Fruit fly (Drosophila melanogaster) whole organism, embryonic: ENCODE data around the gene CG17169.

Experiments
- Atf3 ChIP-seq: fragments of 200-800 bp; sonication (Bioruptor generic); optimal IDR thresholded peaks from 3 replicates; lab custom pipeline; 2016; ENCODE audit warnings: missing biosample characterization, missing genetic modification characterization
- B-H2 ChIP-seq: fragments of 200-800 bp; sonication (Bioruptor generic); optimal IDR thresholded peaks from 2 replicates; lab custom pipeline; 2018; ENCODE audit warnings: missing biosample characterization, mild to moderate bottlenecking, missing genetic modification characterization
- Blimp-1 ChIP-seq: fragments of 200-800 bp; sonication (Bioruptor generic); optimal IDR thresholded peaks from 3 replicates; lab custom pipeline; 2018; ENCODE audit warnings: missing biosample characterization, missing genetic modification characterization, mild to moderate bottlenecking, moderate library complexity, missing genetic modification reagents
- CG10209 ChIP-seq: fragments of 200-800 bp; sonication (Bioruptor generic); optimal IDR thresholded peaks from 3 replicates; lab custom pipeline; 2017; ENCODE audit warnings: missing biosample characterization, mild to moderate bottlenecking, missing genetic modification characterization, missing genetic modification reagents
- CG1024 ChIP-seq: fragments of 200-800 bp; sonication (Bioruptor generic); IDR thresholded peaks from 2 replicates; pipeline ENCODE4 v1.3.6; 2022; ENCODE audit warnings: missing biosample characterization, missing genetic modification characterization
- CG10267 ChIP-seq: fragments of 200-800 bp; sonication (Bioruptor generic); optimal IDR thresholded peaks from 2 replicates; lab custom pipeline; 2018; ENCODE audit warnings: missing biosample characterization, mild to moderate bottlenecking, missing genetic modification characterization, moderate library complexity
- CG11723 ChIP-seq: fragments of 200-800 bp; sonication (Bioruptor generic); optimal IDR thresholded peaks from 2 replicates; lab custom pipeline; 2017; ENCODE audit warnings: missing biosample characterization, mild to moderate bottlenecking, missing genetic modification characterization
- CG1233 ChIP-seq: fragments of 200-800 bp; sonication (Bioruptor generic); optimal IDR thresholded peaks from 4 replicates; lab custom pipeline; 2018; ENCODE audit warnings: missing biosample characterization, mild to moderate bottlenecking, missing genetic modification characterization
- CG13894 ChIP-seq: fragments of 200-800 bp; sonication (Bioruptor generic); optimal IDR thresholded peaks from 3 replicates; lab custom pipeline; 2018; ENCODE audit warnings: missing biosample characterization, mild to moderate bottlenecking, missing genetic modification characterization, moderate library complexity
- CG14441 ChIP-seq: fragments of 200-800 bp; sonication (Bioruptor generic); IDR thresholded peaks from 2 replicates; pipeline ENCODE4 v1.3.6; 2022; ENCODE audit warnings: missing biosample characterization, missing genetic modification characterization
- CG14667 ChIP-seq: fragments of 200-800 bp; sonication (Bioruptor generic); IDR thresholded peaks from 2 replicates; pipeline ENCODE4 v1.3.6; 2022; ENCODE audit warnings: missing biosample characterization, missing genetic modification characterization
- CG1647 ChIP-seq: fragments of 200-800 bp; sonication (Bioruptor generic); optimal IDR thresholded peaks from 3 replicates; lab custom pipeline; 2016; ENCODE audit warnings: missing biosample characterization, missing genetic modification characterization
- CG16863 ChIP-seq: fragments of 200-800 bp; sonication (Bioruptor generic); optimal IDR thresholded peaks from 3 replicates; lab custom pipeline; 2016; ENCODE audit warnings: missing biosample characterization, missing genetic modification characterization
- CG17359 ChIP-seq: fragments of 200-800 bp; sonication (Bioruptor generic); optimal IDR thresholded peaks from 3 replicates; lab custom pipeline; 2018; ENCODE audit warnings: missing biosample characterization, mild to moderate bottlenecking, missing genetic modification characterization, moderate library complexity
- CG17802 ChIP-seq: fragments of 200-800 bp; sonication (Bioruptor generic); optimal IDR thresholded peaks from 2 replicates; lab custom pipeline; 2018; ENCODE audit warnings: missing biosample characterization, mild to moderate bottlenecking, missing genetic modification characterization, moderate library complexity
- CG18262 ChIP-seq: fragments of 200-800 bp; optimal IDR thresholded peaks from 3 replicates; lab custom pipeline; 2019; ENCODE audit warnings: missing biosample characterization, mild to moderate bottlenecking, missing genetic modification characterization, moderate library complexity
- CG18599 ChIP-seq: fragments of 200-800 bp; sonication (Bioruptor generic); optimal IDR thresholded peaks from 3 replicates; lab custom pipeline; 2017; ENCODE audit warnings: missing biosample characterization, missing genetic modification characterization, mild to moderate bottlenecking, moderate library complexity, missing genetic modification reagents
- CG3407 ChIP-seq: fragments of 200-800 bp; sonication (Bioruptor generic); optimal IDR thresholded peaks from 2 replicates; lab custom pipeline; 2018; ENCODE audit warnings: missing biosample characterization, mild to moderate bottlenecking, missing genetic modification characterization
- CG3995 ChIP-seq: fragments of 200-800 bp; sonication (Bioruptor generic); optimal IDR thresholded peaks from 3 replicates; lab custom pipeline; 2016; ENCODE audit warnings: missing biosample characterization, missing genetic modification characterization
- CG4617 ChIP-seq: fragments of 200-800 bp; sonication (Bioruptor generic); optimal IDR thresholded peaks from 3 replicates; lab custom pipeline; 2016; ENCODE audit warnings: missing biosample characterization, missing genetic modification characterization, borderline replicate concordance
- CG5180 ChIP-seq: fragments of 200-800 bp; sonication (Bioruptor generic); optimal IDR thresholded peaks from 3 replicates; lab custom pipeline; 2017; ENCODE audit warnings: missing biosample characterization, missing genetic modification characterization, mild to moderate bottlenecking, moderate library complexity, missing genetic modification reagents
- CG6254 ChIP-seq: fragments of 200-800 bp; sonication (Bioruptor generic); optimal IDR thresholded peaks from 3 replicates; lab custom pipeline; 2017; ENCODE audit warnings: mild to moderate bottlenecking, missing biosample characterization, missing genetic modification reagents, missing genetic modification characterization
- CG6683 ChIP-seq: fragments of 200-800 bp; sonication (Bioruptor generic); optimal IDR thresholded peaks from 2 replicates; lab custom pipeline; 2017; ENCODE audit warnings: missing biosample characterization, mild to moderate bottlenecking, missing genetic modification characterization, missing genetic modification reagents
- CG8281 ChIP-seq: fragments of 200-800 bp; sonication (Bioruptor generic); optimal IDR thresholded peaks from 2 replicates; lab custom pipeline; 2018; ENCODE audit warnings: missing biosample characterization, mild to moderate bottlenecking, missing genetic modification characterization, moderate library complexity
- CG9797 ChIP-seq: fragments of 200-800 bp; sonication (Bioruptor generic); optimal IDR thresholded peaks from 3 replicates; lab custom pipeline; 2018; ENCODE audit warnings: missing biosample characterization, mild to moderate bottlenecking, missing genetic modification characterization
- Chrac-16 ChIP-seq: fragments of 200-800 bp; sonication (Bioruptor generic); optimal IDR thresholded peaks from 3 replicates; lab custom pipeline; 2016; ENCODE audit warnings: missing biosample characterization, missing genetic modification characterization
- Dad ChIP-seq: fragments of 200-800 bp; sonication (Bioruptor generic); optimal IDR thresholded peaks from 3 replicates; lab custom pipeline; 2016; ENCODE audit warnings: missing biosample characterization, missing genetic modification characterization
- Dll ChIP-seq: fragments of 200-800 bp; sonication (Bioruptor generic); IDR thresholded peaks from 4 replicates; pipeline ENCODE4 v1.3.6; 2022; ENCODE audit warnings: missing biosample characterization, missing genetic modification characterization; ENCODE audit not compliant: partially characterized antibody
- HLH54F ChIP-seq: fragments of 200-800 bp; sonication (Bioruptor generic); optimal IDR thresholded peaks from 3 replicates; lab custom pipeline; 2016; ENCODE audit warnings: missing biosample characterization, missing genetic modification characterization
- Mad ChIP-seq: fragments of 200-800 bp; sonication (Bioruptor generic); optimal IDR thresholded peaks from 2 replicates; lab custom pipeline; 2016; ENCODE audit warnings: missing biosample characterization, missing genetic modification characterization
- Nf-YC ChIP-seq: fragments of 200-800 bp; optimal IDR thresholded peaks from 3 replicates; lab custom pipeline; 2019; ENCODE audit warnings: missing biosample characterization, mild to moderate bottlenecking, missing genetic modification characterization, moderate library complexity
- Taf1 ChIP-seq: fragments of 200-800 bp; sonication (Bioruptor generic); IDR thresholded peaks from 2 replicates; pipeline ENCODE4 v1.3.6; 2022; ENCODE audit warnings: missing biosample characterization, missing genetic modification characterization
- Usf ChIP-seq: fragments of 200-800 bp; sonication (Bioruptor generic); optimal IDR thresholded peaks from 2 replicates; lab custom pipeline; 2017; ENCODE audit warnings: missing genotype, missing biosample characterization, missing genetic modification characterization
- ase ChIP-seq: fragments of 200-800 bp; sonication (Bioruptor generic); IDR thresholded peaks from 3 replicates; pipeline ENCODE4 v1.3.6; 2022; ENCODE audit warnings: missing biosample characterization, missing genetic modification characterization
- az2 ChIP-seq: fragments of 200-800 bp; sonication (Bioruptor generic); optimal IDR thresholded peaks from 3 replicates; lab custom pipeline; 2016; ENCODE audit warnings: missing biosample characterization, missing genetic modification characterization
- dm ChIP-seq: fragments of 200-800 bp; sonication (Bioruptor generic); optimal IDR thresholded peaks from 3 replicates; lab custom pipeline; 2016; ENCODE audit warnings: missing biosample characterization, missing genetic modification characterization
- fd102C ChIP-seq: fragments of 200-800 bp; sonication (Bioruptor generic); optimal IDR thresholded peaks from 2 replicates; lab custom pipeline; 2018; ENCODE audit warnings: missing biosample characterization, mild to moderate bottlenecking, missing genetic modification characterization, moderate library complexity
- fd3F ChIP-seq: fragments of 200-800 bp; sonication (Bioruptor generic); optimal IDR thresholded peaks from 2 replicates; lab custom pipeline; 2018; ENCODE audit warnings: missing biosample characterization, mild to moderate bottlenecking, missing genetic modification characterization, moderate library complexity
- fd64A ChIP-seq: fragments of 200-800 bp; sonication (Bioruptor generic); optimal IDR thresholded peaks from 3 replicates; lab custom pipeline; 2018; ENCODE audit warnings: missing biosample characterization, mild to moderate bottlenecking, missing genetic modification characterization
- hth ChIP-seq: fragments of >200 bp; optimal IDR thresholded peaks from 2 replicates; lab custom pipeline; 2017; ENCODE audit warnings: inconsistent platforms
- odd ChIP-seq: fragments of 200-800 bp; sonication (Bioruptor generic); optimal IDR thresholded peaks from 2 replicates; lab custom pipeline; 2017; ENCODE audit warnings: missing biosample characterization, mild to moderate bottlenecking, missing genetic modification characterization
- org-1 ChIP-seq: fragments of 200-800 bp; sonication (Bioruptor generic); optimal IDR thresholded peaks from 2 replicates; lab custom pipeline; 2017; ENCODE audit warnings: missing biosample characterization, missing genetic modification characterization
- salm ChIP-seq: fragments of 200-800 bp; sonication (Bioruptor generic); optimal IDR thresholded peaks from 2 replicates; lab custom pipeline; 2018; ENCODE audit warnings: missing biosample characterization, mild to moderate bottlenecking, missing genetic modification characterization
- sim ChIP-seq: fragments of 200-800 bp; sonication (Bioruptor generic); IDR thresholded peaks from 2 replicates; pipeline ENCODE4 v1.3.6; 2022; ENCODE audit warnings: missing biosample characterization, missing genetic modification characterization
- tll ChIP-seq, 2 experiments: fragments of 200-800 bp in 1 of 2; fragments of >200 bp in 1 of 2; sonication (Bioruptor generic) in 1 of 2; optimal IDR thresholded peaks; 2 replicates each; lab custom pipeline; 2017 to 2019; ENCODE audit warnings: missing biosample characterization in 2 of 2, missing genetic modification characterization in 2 of 2, mild to moderate bottlenecking in 1 of 2, moderate library complexity in 1 of 2
- trem ChIP-seq: fragments of 200-800 bp; optimal IDR thresholded peaks from 3 replicates; lab custom pipeline; 2019; ENCODE audit warnings: missing biosample characterization, mild to moderate bottlenecking, missing genetic modification characterization, moderate library complexity
- ttk ChIP-seq: fragments of 200-800 bp; sonication (Bioruptor generic); IDR thresholded peaks from 2 replicates; pipeline ENCODE4 v2.1.2; 2022; ENCODE audit warnings: missing biosample characterization, missing genetic modification characterization
- tup ChIP-seq: fragments of 200-800 bp; sonication (Bioruptor generic); optimal IDR thresholded peaks from 2 replicates; lab custom pipeline; 2016; ENCODE audit warnings: missing biosample characterization, mild to moderate bottlenecking, missing genetic modification characterization, moderate library complexity
- vnd ChIP-seq: fragments of 200-800 bp; sonication (Bioruptor generic); IDR thresholded peaks from 3 replicates; pipeline ENCODE4 v1.3.6; 2022; ENCODE audit warnings: missing biosample characterization, missing genetic modification characterization; ENCODE audit not compliant: partially characterized antibody
- yki ChIP-seq: fragments of >200 bp; optimal IDR thresholded peaks from 3 replicates; lab custom pipeline; 2018
- z ChIP-seq: fragments of 200-800 bp; sonication (Bioruptor generic); IDR thresholded peaks from 3 replicates; pipeline ENCODE4 v1.3.6; 2022; ENCODE audit warnings: missing biosample characterization, missing genetic modification characterization
- zen ChIP-seq: fragments of 200-800 bp; sonication (Bioruptor generic); optimal IDR thresholded peaks from 3 replicates; lab custom pipeline; 2018; ENCODE audit warnings: missing biosample characterization, mild to moderate bottlenecking, missing genetic modification characterization, moderate library complexity

The CG17169 gene

DNA sequence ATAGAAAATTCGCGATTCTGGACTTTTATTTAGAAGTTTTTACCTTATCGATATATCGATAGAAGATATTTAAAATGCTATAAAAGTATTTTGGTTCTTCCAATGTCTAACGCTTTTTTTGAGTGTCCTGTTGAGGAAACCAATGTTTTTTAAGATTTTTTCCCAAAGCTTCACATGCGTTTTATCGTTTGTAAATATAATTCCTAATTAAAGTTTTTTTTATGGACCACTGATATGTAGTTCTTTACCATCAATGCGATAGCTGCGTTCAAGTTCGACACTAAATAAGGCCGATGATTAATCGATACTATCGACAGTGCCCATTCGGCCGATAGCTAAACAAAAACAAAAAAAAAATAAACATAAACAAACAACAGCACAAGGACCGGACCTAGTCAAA is 21.2 kb downstream of the CG17169 start, which contains the start of gene ATbp (continued):
- no peak for TF ChIP-seq Usf
- TF ChIP-seq CG9797 (GFP tag; lab: Kevin White, UChicago) = no peak
- TF ChIP-seq trem (tag; lab: Kevin White, UChicago) = peak; percentile 35
- no peak for TF ChIP-seq CG14441
- TF ChIP-seq Nf-YC (tag; lab: Kevin White, UChicago) = no peak
- TF ChIP-seq Dad (GFP tag; lab: Kevin White, UChicago) = no peak
- TF ChIP-seq hth (lab: Kevin White, UChicago) = no peak
- TF ChIP-seq ase (GFP tag; lab: Robert Waterston, UW) = no peak
- TF ChIP-seq CG17802 (tag; lab: Kevin White, UChicago) = no peak
- no peak for TF ChIP-seq B-H2
- no peak for TF ChIP-seq Atf3 (GFP tag; lab: Kevin White, UChicago)
- TF ChIP-seq odd (GFP tag; lab: Kevin White, UChicago) = no peak
- TF ChIP-seq CG4617 (GFP tag; lab: Kevin White, UChicago) = peak; percentile 35
- TF ChIP-seq yki (lab: Kevin White, UChicago) = no peak
- TF ChIP-seq CG5180 (GFP tag; lab: Kevin White, UChicago) = no peak
- peak; percentile 33 for TF ChIP-seq CG10267 (tag; lab: Kevin White, UChicago)
- TF ChIP-seq CG1024 = no peak
- TF ChIP-seq CG1647 (GFP tag; lab: Kevin White, UChicago) = no peak
- TF ChIP-seq CG3407 (GFP tag; lab: Kevin White, UChicago) = no peak
- TF ChIP-seq tup (GFP tag; lab: Kevin White, UChicago) = no peak
- peak; percentile 97 for TF ChIP-seq vnd (GFP tag; lab: Robert Waterston, UW)
- TF ChIP-seq CG17359 (tag; lab: Kevin White, UChicago) = no peak
- no peak for TF ChIP-seq ttk (GFP tag; lab: Robert Waterston, UW)
- no peak for TF ChIP-seq CG13894
- no peak for TF ChIP-seq sim (GFP tag; lab: Robert Waterston, UW)
- TF ChIP-seq CG14667 (GFP tag; lab: Robert Waterston, UW) = no peak
- no peak for TF ChIP-seq CG11723 (GFP tag; lab: Kevin White, UChicago)
- TF ChIP-seq dm = no peak
- no peak for TF ChIP-seq Mad (GFP tag; lab: Kevin White, UChicago)
- TF ChIP-seq CG10209 (GFP tag; lab: Kevin White, UChicago) = no peak
- TF ChIP-seq Chrac-16 (GFP tag; lab: Kevin White, UChicago) = no peak
- TF ChIP-seq Blimp-1 (GFP tag; lab: Kevin White, UChicago) = no peak
- no peak for TF ChIP-seq fd64A (GFP tag; lab: Kevin White, UChicago)
- no peak for TF ChIP-seq HLH54F (GFP tag; lab: Kevin White, UChicago)
- TF ChIP-seq CG6254 (GFP tag; lab: Kevin White, UChicago) = no peak
- TF ChIP-seq CG18262 (tag; lab: Kevin White, UChicago) = no peak
- TF ChIP-seq CG16863 = no peak
- TF ChIP-seq z (GFP tag; lab: Robert Waterston, UW) = no peak
- no peak for TF ChIP-seq az2 (GFP tag; lab: Kevin White, UChicago)
- no peak for TF ChIP-seq org-1 (GFP tag; lab: Kevin White, UChicago)
- TF ChIP-seq tll (GFP tag; optimal IDR thresholded peaks at IDR 0.05; lab: Kevin White, UChicago) = no peak
- TF ChIP-seq CG18599 (GFP tag; lab: Kevin White, UChicago) = no peak
- no peak for TF ChIP-seq CG8281 (tag; lab: Kevin White, UChicago)
- TF ChIP-seq Dll (GFP tag; lab: Robert Waterston, UW) = peak; percentile 89
- TF ChIP-seq fd102C (GFP tag; lab: Kevin White, UChicago) = no peak
- TF ChIP-seq salm (tag; lab: Kevin White, UChicago) = no peak
- no peak for TF ChIP-seq Taf1
- TF ChIP-seq CG1233 = no peak
- no peak for TF ChIP-seq CG6683 (GFP tag; lab: Kevin White, UChicago)
- TF ChIP-seq zen (tag; lab: Kevin White, UChicago) = no peak
- no peak for TF ChIP-seq fd3F
- peak; percentile 92 for TF ChIP-seq CG3995
